Fruit fly (Drosophila melanogaster) whole organism, embryonic: Measurements from ENCODE around the gene CG7386.

Source experiments
- ATbp ChIP-seq: fragments of 200-800 bp; sonication (Bioruptor generic); optimal IDR thresholded peaks from 2 replicates; lab custom pipeline; 2017; ENCODE audit warnings: missing biosample characterization, mild to moderate bottlenecking, missing genetic modification characterization, missing genetic modification reagents
- B-H2 ChIP-seq: fragments of 200-800 bp; sonication (Bioruptor generic); optimal IDR thresholded peaks from 2 replicates; lab custom pipeline; 2018; ENCODE audit warnings: missing biosample characterization, mild to moderate bottlenecking, missing genetic modification characterization
- BEAF-32 ChIP-seq: fragments of 200-800 bp; sonication (Bioruptor generic); optimal IDR thresholded peaks from 3 replicates; lab custom pipeline; 2017; ENCODE audit warnings: missing biosample characterization, missing genetic modification characterization, mild to moderate bottlenecking, moderate library complexity, missing genetic modification reagents
- Bteb2 ChIP-seq: fragments of 200-800 bp; sonication (Bioruptor generic); optimal IDR thresholded peaks from 2 replicates; lab custom pipeline; 2016; ENCODE audit warnings: missing biosample characterization, missing genetic modification characterization
- CG11504 ChIP-seq: fragments of 200-800 bp; sonication (Bioruptor generic); optimal IDR thresholded peaks from 3 replicates; lab custom pipeline; 2019; ENCODE audit warnings: missing biosample characterization, mild to moderate bottlenecking, missing genetic modification characterization, moderate library complexity
- CG12155 ChIP-seq: fragments of 200-800 bp; sonication (Bioruptor generic); optimal IDR thresholded peaks from 3 replicates; lab custom pipeline; 2016; ENCODE audit warnings: missing biosample characterization, missing genetic modification characterization
- CG12659 ChIP-seq: fragments of 200-800 bp; sonication (Bioruptor generic); optimal IDR thresholded peaks from 3 replicates; lab custom pipeline; 2017; ENCODE audit warnings: mild to moderate bottlenecking, missing biosample characterization, missing genetic modification reagents, missing genetic modification characterization
- CG13287 ChIP-seq: fragments of 200-800 bp; sonication (Bioruptor generic); IDR thresholded peaks from 2 replicates; pipeline ENCODE4 v1.3.6; 2022; ENCODE audit warnings: missing biosample characterization, missing genetic modification characterization; ENCODE audit not compliant: partially characterized antibody
- CG14860 ChIP-seq: fragments of 200-800 bp; sonication (Bioruptor generic); IDR thresholded peaks from 3 replicates; pipeline ENCODE4 v1.3.6; 2022; ENCODE audit warnings: missing biosample characterization, missing genetic modification characterization; ENCODE audit not compliant: partially characterized antibody
- CG15269 ChIP-seq: fragments of 200-800 bp; sonication (Bioruptor generic); optimal IDR thresholded peaks from 2 replicates; lab custom pipeline; 2018; ENCODE audit warnings: missing biosample characterization, mild to moderate bottlenecking, missing genetic modification characterization, moderate library complexity
- CG15696 ChIP-seq: fragments of 200-800 bp; sonication (Bioruptor generic); optimal IDR thresholded peaks from 2 replicates; lab custom pipeline; 2019; ENCODE audit warnings: missing biosample characterization, mild to moderate bottlenecking, missing genetic modification characterization, moderate library complexity
- CG1602 ChIP-seq: fragments of 200-800 bp; sonication (Bioruptor generic); optimal IDR thresholded peaks from 3 replicates; lab custom pipeline; 2016; ENCODE audit warnings: missing biosample characterization, missing genetic modification characterization
- CG30020 ChIP-seq: fragments of 200-800 bp; optimal IDR thresholded peaks from 2 replicates; lab custom pipeline; 2019; ENCODE audit warnings: missing biosample characterization, mild to moderate bottlenecking, missing genetic modification characterization, moderate library complexity
- CG3065 ChIP-seq: fragments of 200-800 bp; sonication (Bioruptor generic); optimal IDR thresholded peaks from 2 replicates; lab custom pipeline; 2016; ENCODE audit warnings: missing biosample characterization, missing genetic modification characterization
- CG31224 ChIP-seq: fragments of 200-800 bp; sonication (Bioruptor generic); IDR thresholded peaks from 2 replicates; pipeline ENCODE4 v1.3.6; 2022; ENCODE audit warnings: missing biosample characterization, missing genetic modification characterization
- CG3163 ChIP-seq: fragments of 200-800 bp; sonication (Bioruptor generic); optimal IDR thresholded peaks from 3 replicates; lab custom pipeline; 2016; ENCODE audit warnings: missing biosample characterization, missing genetic modification characterization
- CG5180 ChIP-seq: fragments of 200-800 bp; sonication (Bioruptor generic); optimal IDR thresholded peaks from 3 replicates; lab custom pipeline; 2017; ENCODE audit warnings: missing biosample characterization, missing genetic modification characterization, mild to moderate bottlenecking, moderate library complexity, missing genetic modification reagents
- CG6791 ChIP-seq: fragments of 200-800 bp; sonication (Bioruptor generic); IDR thresholded peaks from 3 replicates; pipeline ENCODE4 v1.3.6; 2022; ENCODE audit warnings: missing biosample characterization, missing genetic modification characterization; ENCODE audit not compliant: partially characterized antibody
- CG7839 ChIP-seq: fragments of 200-800 bp; sonication (Bioruptor generic); optimal IDR thresholded peaks from 3 replicates; lab custom pipeline; 2018; ENCODE audit warnings: missing biosample characterization, mild to moderate bottlenecking, missing genetic modification characterization, moderate library complexity
- CG8089 ChIP-seq: fragments of 200-800 bp; sonication (Bioruptor generic); optimal IDR thresholded peaks from 3 replicates; lab custom pipeline; 2016; ENCODE audit warnings: missing biosample characterization, missing genetic modification characterization
- CG8388 ChIP-seq: fragments of 200-800 bp; sonication (Bioruptor generic); optimal IDR thresholded peaks from 2 replicates; lab custom pipeline; 2019; ENCODE audit warnings: missing biosample characterization, mild to moderate bottlenecking, missing genetic modification characterization, moderate library complexity
- CG8944 ChIP-seq: fragments of 200-800 bp; sonication (Bioruptor generic); optimal IDR thresholded peaks from 3 replicates; lab custom pipeline; 2016; ENCODE audit warnings: missing biosample characterization, missing genetic modification characterization
- CHES-1-like ChIP-seq: fragments of 200-800 bp; sonication (Bioruptor generic); optimal IDR thresholded peaks from 2 replicates; lab custom pipeline; 2016; ENCODE audit warnings: missing biosample characterization, missing genetic modification characterization
- Dref ChIP-seq: fragments of 200-800 bp; sonication (Bioruptor generic); IDR thresholded peaks from 2 replicates; pipeline ENCODE4 v1.3.6; 2022; ENCODE audit warnings: missing biosample characterization, missing genetic modification characterization
- HLHmδ ChIP-seq: fragments of 200-800 bp; sonication (Bioruptor generic); optimal IDR thresholded peaks from 2 replicates; lab custom pipeline; 2018; ENCODE audit warnings: missing biosample characterization, mild to moderate bottlenecking, missing genetic modification characterization, moderate library complexity
- Hr39 ChIP-seq: fragments of >200 bp; optimal IDR thresholded peaks from 2 replicates; lab custom pipeline; 2017
- Hsf ChIP-seq: fragments of 200-800 bp; sonication (Bioruptor generic); optimal IDR thresholded peaks from 3 replicates; lab custom pipeline; 2016; ENCODE audit warnings: missing biosample characterization, missing genetic modification characterization
- MBD-R2 ChIP-seq: fragments of 200-800 bp; sonication (Bioruptor generic); IDR thresholded peaks from 2 replicates; pipeline ENCODE4 v1.3.6; 2022; ENCODE audit warnings: missing biosample characterization, missing genetic modification characterization
- Stat92E ChIP-seq, 3 experiments: fragments of >200 bp in 2 of 3; fragments of 200-800 bp in 1 of 3; sonication (Bioruptor generic) in 1 of 3; optimal IDR thresholded peaks; 2 replicates each; lab custom pipeline; 2017 to 2019; ENCODE audit warnings: missing biosample characterization in 3 of 3, missing genetic modification characterization in 3 of 3, mild to moderate bottlenecking in 1 of 3, moderate library complexity in 1 of 3
- Usf ChIP-seq: fragments of 200-800 bp; sonication (Bioruptor generic); optimal IDR thresholded peaks from 2 replicates; lab custom pipeline; 2017; ENCODE audit warnings: missing genotype, missing biosample characterization, missing genetic modification characterization
- Xbp1 ChIP-seq: fragments of 200-800 bp; sonication (Bioruptor generic); optimal IDR thresholded peaks from 3 replicates; lab custom pipeline; 2016; ENCODE audit warnings: missing biosample characterization, mild to moderate bottlenecking, missing genetic modification characterization
- YL-1 ChIP-seq: fragments of 200-800 bp; sonication (Bioruptor generic); optimal IDR thresholded peaks from 3 replicates; lab custom pipeline; 2017; ENCODE audit warnings: missing biosample characterization, mild to moderate bottlenecking, missing genetic modification characterization
- ase ChIP-seq: fragments of 200-800 bp; sonication (Bioruptor generic); IDR thresholded peaks from 3 replicates; pipeline ENCODE4 v1.3.6; 2022; ENCODE audit warnings: missing biosample characterization, missing genetic modification characterization
- btn ChIP-seq: fragments of 200-800 bp; sonication (Bioruptor generic); optimal IDR thresholded peaks from 2 replicates; lab custom pipeline; 2016; ENCODE audit warnings: missing biosample characterization, missing genetic modification characterization
- cato ChIP-seq: fragments of 200-800 bp; sonication (Bioruptor generic); optimal IDR thresholded peaks from 2 replicates; lab custom pipeline; 2016; ENCODE audit warnings: missing biosample characterization, missing genetic modification characterization, borderline replicate concordance
- chinmo ChIP-seq: fragments of 200-800 bp; sonication (Bioruptor generic); IDR thresholded peaks from 4 replicates; pipeline ENCODE4 v1.3.6; 2022; ENCODE audit warnings: missing biosample characterization, missing genetic modification characterization; ENCODE audit not compliant: partially characterized antibody
- crol ChIP-seq: fragments of 200-800 bp; sonication (Bioruptor generic); IDR thresholded peaks from 2 replicates; pipeline ENCODE4 v1.3.6; 2022; ENCODE audit warnings: missing biosample characterization, missing genetic modification characterization
- dpn ChIP-seq, 2 experiments: fragments of 200-800 bp; sonication (Bioruptor generic); optimal IDR thresholded peaks; 3 replicates each; lab custom pipeline; 2016; ENCODE audit warnings: missing biosample characterization in 2 of 2, missing genetic modification characterization in 2 of 2
- gro ChIP-seq: fragments of 200-800 bp; sonication (Bioruptor generic); optimal IDR thresholded peaks from 2 replicates; lab custom pipeline; 2016; ENCODE audit warnings: missing biosample characterization, missing genetic modification characterization
- gsb-n ChIP-seq: fragments of 200-800 bp; sonication (Bioruptor generic); optimal IDR thresholded peaks from 3 replicates; lab custom pipeline; 2018; ENCODE audit warnings: missing biosample characterization, mild to moderate bottlenecking, missing genetic modification characterization
- hbn ChIP-seq: fragments of 200-800 bp; sonication (Bioruptor generic); IDR thresholded peaks from 2 replicates; pipeline ENCODE4 v1.3.6; 2022; ENCODE audit warnings: missing biosample characterization, missing genetic modification characterization; ENCODE audit not compliant: partially characterized antibody
- her ChIP-seq: fragments of 200-800 bp; sonication (Bioruptor generic); optimal IDR thresholded peaks from 2 replicates; lab custom pipeline; 2016; ENCODE audit warnings: missing biosample characterization, missing genetic modification characterization
- kah ChIP-seq: fragments of 200-800 bp; sonication (Bioruptor generic); optimal IDR thresholded peaks from 2 replicates; lab custom pipeline; 2018; ENCODE audit warnings: missing biosample characterization, mild to moderate bottlenecking, missing genetic modification characterization
- lilli ChIP-seq: fragments of 200-800 bp; sonication (Bioruptor generic); optimal IDR thresholded peaks from 3 replicates; lab custom pipeline; 2016; ENCODE audit warnings: missing biosample characterization, missing genetic modification characterization
- nerfin-2 ChIP-seq: fragments of 200-800 bp; sonication (Bioruptor generic); IDR thresholded peaks from 2 replicates; pipeline ENCODE4 v1.3.6; 2022; ENCODE audit warnings: missing biosample characterization, missing genetic modification characterization; ENCODE audit not compliant: partially characterized antibody
- psq ChIP-seq: fragments of 200-800 bp; sonication (Bioruptor generic); optimal IDR thresholded peaks from 2 replicates; lab custom pipeline; 2017; ENCODE audit warnings: missing biosample characterization, missing genetic modification characterization
- pzg ChIP-seq: fragments of 200-800 bp; sonication (Bioruptor generic); optimal IDR thresholded peaks from 3 replicates; lab custom pipeline; 2018; ENCODE audit warnings: missing biosample characterization, mild to moderate bottlenecking, missing genetic modification characterization, moderate library complexity
- tx ChIP-seq: fragments of 200-800 bp; sonication (Bioruptor generic); optimal IDR thresholded peaks from 2 replicates; lab custom pipeline; 2016; ENCODE audit warnings: missing biosample characterization, missing genetic modification characterization

CG7386 gene

dm6 chr3L:6162483-6163128 is 26.9 kb upstream of the CG7386 start, which contains the start of gene Prdm13 (continued):
- TF ChIP-seq CG15269 (tag; lab: Kevin White, UChicago) = no peak
- TF ChIP-seq gsb-n = peak; percentile 50
- TF ChIP-seq cato (GFP tag; lab: Kevin White, UChicago) = no peak
- no peak for TF ChIP-seq ATbp (GFP tag; lab: Kevin White, UChicago)
- TF ChIP-seq Hr39 (lab: Kevin White, UChicago) = no peak
- peak; percentile 21; the same call in 1 of the 2 replicates for TF ChIP-seq nerfin-2 (GFP tag; lab: Robert Waterston, UW)
- TF ChIP-seq CG12155 (GFP tag; lab: Kevin White, UChicago) = no peak
- peak; percentile 27; the same call in 1 of the 2 replicates for TF ChIP-seq crol (GFP tag; lab: Robert Waterston, UW)
- no peak for TF ChIP-seq CG8944 (GFP tag; lab: Kevin White, UChicago)
- TF ChIP-seq tx (GFP tag; lab: Kevin White, UChicago) = no peak
- TF ChIP-seq Dref = no peak
- no peak for TF ChIP-seq Usf (GFP tag; lab: Kevin White, UChicago)
- no peak for TF ChIP-seq CG3163
- TF ChIP-seq CG11504 (tag; lab: Kevin White, UChicago) = no peak
- TF ChIP-seq YL-1 (GFP tag; lab: Kevin White, UChicago) = no peak
- TF ChIP-seq CG14860 = no peak

- TF ChIP-seq hbn (peak; percentile 40; the same call in 1 of the 2 replicates), her (GFP tag; lab: Kevin White, UChicago) (no peak), CG30020 (tag; lab: Kevin White, UChicago) (peak; percentile 94), MBD-R2 (GFP tag; lab: Robert Waterston, UW) (peak; percentile 46; the same call in 1 of the 2 replicates), CG7839 (tag; lab: Kevin White, UChicago) (no peak), HLHmδ (GFP tag; lab: Kevin White, UChicago) (no peak), chinmo (GFP tag; lab: Robert Waterston, UW) (peak; percentile 75; the same call in 2 of the 4 replicates), psq (GFP tag; lab: Kevin White, UChicago) (no peak), CG3065 (GFP tag; lab: Kevin White, UChicago) (no peak), Bteb2 (GFP tag; lab: Kevin White, UChicago) (no peak), btn (GFP tag; lab: Kevin White, UChicago) (no peak), Hsf (GFP tag; lab: Kevin White, UChicago) (peak; percentile 20), CG13287 (GFP tag; lab: Robert Waterston, UW) (peak; percentile 70), B-H2 (GFP tag; lab: Kevin White, UChicago) (peak; percentile 43), pzg (GFP tag; lab: Kevin White, UChicago) (peak; percentile 43), BEAF-32 (GFP tag; lab: Kevin White, UChicago) (peak; percentile 63), ase (GFP tag; lab: Robert Waterston, UW) (no peak), kah (no peak), CG8388 (GFP tag; lab: Kevin White, UChicago) (no peak), CHES-1-like (GFP tag; lab: Kevin White, UChicago) (no peak), lilli (peak; percentile 34), Xbp1 (GFP tag; lab: Kevin White, UChicago) (peak; percentile 51), cato (GFP tag; lab: Kevin White, UChicago) (no peak), CG5180 (GFP tag; lab: Kevin White, UChicago) (no peak), CG15696 (tag; lab: Kevin White, UChicago) (peak; percentile 34), CG8089 (GFP tag; lab: Kevin White, UChicago) (no peak), dpn (GFP tag; optimal IDR thresholded peaks at IDR 0.05; lab: Kevin White, UChicago) (peak in 1 of 2 experiments; percentile 42), CG12659 (peak; percentile 80), gro (GFP tag; lab: Kevin White, UChicago) (no peak), CG6791 (peak; percentile 80), Stat92E (GFP tag; optimal IDR thresholded peaks at IDR 0.05; lab: Kevin White, UChicago) (peak in 1 of 3 experiments; percentile 64), CG31224 (GFP tag; lab: Robert Waterston, UW) (no peak), CG1602 (GFP tag; lab: Kevin White, UChicago) (peak; percentile 10)
Observed at dm6 chr3L:6173826-6174255, 15.7 kb upstream of the CG7386 start, which contains the start of the genes fmt and CG7376. Gene fmt (minus strand): TSS chr3L:6173880. Gene CG7376 (plus strand): TSS chr3L:6174248.
